Fruit fly (Drosophila melanogaster) whole organism, prepupa: Measurements from ENCODE around the gene Wdr33.

Experiments
- CG10669 ChIP-seq: fragments of 200-800 bp; sonication (Bioruptor generic); optimal IDR thresholded peaks from 3 replicates; lab custom pipeline; 2018; ENCODE audit warnings: missing biosample characterization, mild to moderate bottlenecking, missing genetic modification characterization, moderate library complexity
- CG11294 ChIP-seq: fragments of 200-800 bp; sonication (Bioruptor generic); IDR thresholded peaks from 2 replicates; pipeline ENCODE4 v1.3.6; 2022; ENCODE audit warnings: missing biosample characterization, missing genetic modification characterization
- CG11762 ChIP-seq: fragments of 200-800 bp; sonication (Bioruptor generic); optimal IDR thresholded peaks from 3 replicates; lab custom pipeline; 2016; ENCODE audit warnings: missing biosample characterization, missing genetic modification characterization; ENCODE audit not compliant: insufficient read depth
- CG16779 ChIP-seq: fragments of 200-800 bp; sonication (Bioruptor generic); optimal IDR thresholded peaks from 3 replicates; lab custom pipeline; 2017; ENCODE audit warnings: missing biosample characterization, mild to moderate bottlenecking, missing genetic modification characterization
- CG32006 ChIP-seq: fragments of 200-800 bp; sonication (Bioruptor generic); optimal IDR thresholded peaks from 3 replicates; lab custom pipeline; 2017; ENCODE audit warnings: missing biosample characterization, mild to moderate bottlenecking, missing genetic modification characterization
- CG6854 ChIP-seq: fragments of 200-800 bp; sonication (Bioruptor generic); optimal IDR thresholded peaks from 2 replicates; lab custom pipeline; 2017; ENCODE audit warnings: missing biosample characterization, mild to moderate bottlenecking, missing genetic modification characterization
- Eip75B ChIP-seq: fragments of 200-800 bp; sonication (Bioruptor generic); optimal IDR thresholded peaks from 3 replicates; lab custom pipeline; 2016; ENCODE audit warnings: missing biosample characterization, missing genetic modification characterization
- Hr39 ChIP-seq: fragments of 200-800 bp; sonication (Bioruptor generic); optimal IDR thresholded peaks from 2 replicates; lab custom pipeline; 2016; ENCODE audit warnings: missing biosample characterization, missing genetic modification characterization
- Lpt ChIP-seq: fragments of 200-800 bp; sonication (Bioruptor generic); optimal IDR thresholded peaks from 3 replicates; lab custom pipeline; 2016; ENCODE audit warnings: missing biosample characterization, missing genetic modification characterization
- Met ChIP-seq: fragments of 200-800 bp; sonication (Bioruptor generic); optimal IDR thresholded peaks from 3 replicates; lab custom pipeline; 2016; ENCODE audit warnings: missing biosample characterization, missing genetic modification characterization
- Sox14 ChIP-seq: fragments of 200-800 bp; sonication (Bioruptor generic); optimal IDR thresholded peaks from 3 replicates; lab custom pipeline; 2016; ENCODE audit warnings: missing biosample characterization, missing genetic modification characterization
- achi ChIP-seq: fragments of 200-800 bp; sonication (Bioruptor generic); optimal IDR thresholded peaks from 3 replicates; lab custom pipeline; 2016; ENCODE audit warnings: missing biosample characterization, missing genetic modification characterization
- esn ChIP-seq: fragments of 200-800 bp; sonication (Bioruptor generic); optimal IDR thresholded peaks from 2 replicates; lab custom pipeline; 2016; ENCODE audit warnings: missing biosample characterization, mild to moderate bottlenecking, missing genetic modification characterization, moderate library complexity
- net ChIP-seq: fragments of 200-800 bp; sonication (Bioruptor generic); optimal IDR thresholded peaks from 3 replicates; lab custom pipeline; 2016; ENCODE audit warnings: missing biosample characterization, missing genetic modification characterization

DNA sequence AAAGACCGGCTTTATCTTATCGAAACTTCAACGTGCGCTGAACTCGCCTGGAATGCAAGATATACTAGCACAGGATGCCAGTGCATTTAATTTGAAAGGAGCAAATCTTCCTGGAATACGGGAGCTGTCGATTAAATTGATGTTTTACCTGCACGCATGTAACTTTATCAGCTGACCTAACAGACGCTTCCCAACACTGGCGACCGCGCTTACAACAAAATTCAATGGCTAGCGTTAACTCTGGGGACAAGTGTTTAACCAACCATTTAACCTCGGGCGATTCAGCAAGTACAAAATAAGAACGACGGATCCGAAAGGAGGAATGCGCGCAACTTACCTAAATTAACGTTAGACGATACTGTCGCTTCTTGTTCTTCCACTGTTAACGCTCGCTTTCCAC is 48.7 kb upstream of the Wdr33 start:
- TF ChIP-seq Sox14 (GFP tag; lab: Kevin White, UChicago), result no peak
- no peak for TF ChIP-seq Met (GFP tag; lab: Kevin White, UChicago)
- TF ChIP-seq CG11762 (GFP tag; lab: Kevin White, UChicago), result no peak
- no peak for TF ChIP-seq CG11294 (GFP tag; lab: Robert Waterston, UW)
- TF ChIP-seq esn (GFP tag; lab: Kevin White, UChicago), result no peak
- no peak for TF ChIP-seq CG10669 (GFP tag; lab: Kevin White, UChicago)
- no peak for TF ChIP-seq Lpt
- TF ChIP-seq CG6854 (GFP tag; lab: Kevin White, UChicago), result no peak
- no peak for TF ChIP-seq CG32006 (GFP tag; lab: Kevin White, UChicago)
- no peak for TF ChIP-seq Hr39 (GFP tag; lab: Kevin White, UChicago)
- TF ChIP-seq Eip75B (GFP tag; lab: Kevin White, UChicago), result no peak
- no peak for TF ChIP-seq CG16779 (tag; lab: Kevin White, UChicago)
- TF ChIP-seq achi (GFP tag; lab: Kevin White, UChicago), result no peak
- no peak for TF ChIP-seq net (GFP tag; lab: Kevin White, UChicago)
